Worm (Caenorhabditis elegans) whole organism, L4 larva: Measurements from ENCODE around the gene eff-1.

Experiments used
- D1046.2 ChIP-seq: fragments of 200-800 bp; sonication (Bioruptor generic); IDR thresholded peaks from 2 replicates; pipeline ENCODE4 v1.3.6; 2022; ENCODE audit warnings: missing genetic modification characterization, missing compliant biosample characterization
- F10B5.3 ChIP-seq: sonication (generic microtip); optimal IDR thresholded peaks from 2 replicates; lab custom pipeline; 2016; ENCODE audit warnings: mild to moderate bottlenecking, missing genetic modification characterization, missing compliant biosample characterization
- F26F4.8 ChIP-seq: fragments of 200-800 bp; sonication (Bioruptor generic); conservative IDR thresholded peaks from 2 replicates; pipeline ENCODE4 v1.3.6; 2022; ENCODE audit warnings: missing genetic modification characterization, missing compliant biosample characterization
- F44E2.7 ChIP-seq: fragments of 200-800 bp; sonication (Bioruptor generic); IDR thresholded peaks from 2 replicates; pipeline ENCODE4 v2.1.2; 2022; ENCODE audit warnings: missing genetic modification characterization, missing compliant biosample characterization
- R02D3.7 ChIP-seq: fragments of 150-350 bp; sonication (generic microtip); optimal IDR thresholded peaks from 3 replicates; lab custom pipeline; 2014; ENCODE audit warnings: missing biosample characterization, missing genetic modification characterization
- T20F7.1 ChIP-seq: fragments of 200-800 bp; sonication (Bioruptor generic); optimal IDR thresholded peaks from 2 replicates; lab custom pipeline; 2018; ENCODE audit warnings: mild to moderate bottlenecking, missing genetic modification characterization, missing compliant biosample characterization
- Y48G9A.11 ChIP-seq: fragments of 200-800 bp; sonication (Bioruptor generic); IDR thresholded peaks from 2 replicates; pipeline ENCODE4 v1.3.6; 2022; ENCODE audit warnings: missing genetic modification reagents, missing genetic modification characterization, missing compliant biosample characterization
- Y5F2A.4 ChIP-seq: fragments of 200-800 bp; sonication (Bioruptor generic); optimal IDR thresholded peaks from 2 replicates; lab custom pipeline; 2018; ENCODE audit warnings: mild to moderate bottlenecking, missing genetic modification characterization, missing compliant biosample characterization
- Y75B8A.6 ChIP-seq: fragments of 200-800 bp; sonication (Bioruptor generic); IDR thresholded peaks from 2 replicates; pipeline ENCODE4 v1.3.6; 2022; ENCODE audit warnings: missing genetic modification reagents, missing genetic modification characterization, missing compliant biosample characterization
- ZK546.5 ChIP-seq, 2 experiments: sonication (generic microtip); optimal IDR thresholded peaks; 2 replicates each; lab custom pipeline; 2017; ENCODE audit warnings: missing biosample characterization in 2 of 2, missing genetic modification characterization in 2 of 2
- aha-1 ChIP-seq: fragments of 150-350 bp; peaks from one replicate; lab custom pipeline; 2014; ENCODE audit warnings: missing biosample characterization, missing genetic modification characterization
- aly-2 ChIP-seq: sonication (generic microtip); optimal IDR thresholded peaks from 2 replicates; lab custom pipeline; 2018; ENCODE audit warnings: missing biosample characterization, missing genetic modification characterization
- arid-1 ChIP-seq: fragments of 200-800 bp; sonication (Bioruptor generic); conservative IDR thresholded peaks from 2 replicates; pipeline ENCODE4 v1.3.6; 2022; ENCODE audit warnings: missing genetic modification reagents, missing genetic modification characterization, missing compliant biosample characterization
- ceh-32 ChIP-seq: sonication (generic microtip); optimal IDR thresholded peaks from 2 replicates; lab custom pipeline; 2016; ENCODE audit warnings: mild to moderate bottlenecking, missing genetic modification characterization, missing compliant biosample characterization; ENCODE audit not compliant: poor library complexity
- ctbp-1 ChIP-seq: fragments of 200-800 bp; sonication (Bioruptor generic); IDR thresholded peaks from 2 replicates; pipeline ENCODE4 v1.3.6; 2022; ENCODE audit warnings: missing genetic modification reagents, missing genetic modification characterization, missing compliant biosample characterization
- dmd-6 ChIP-seq: fragments of 200-800 bp; sonication (Bioruptor generic); IDR thresholded peaks from 2 replicates; pipeline ENCODE4 v1.3.6; 2022; ENCODE audit warnings: missing genetic modification reagents, missing genetic modification characterization, missing compliant biosample characterization
- dmd-8 ChIP-seq: fragments of 200-800 bp; sonication (Bioruptor generic); IDR thresholded peaks from 2 replicates; pipeline ENCODE4 v1.3.6; 2022; ENCODE audit warnings: missing genetic modification characterization, missing compliant biosample characterization
- dmd-9 ChIP-seq: fragments of 200-800 bp; sonication (Bioruptor generic); IDR thresholded peaks from 2 replicates; pipeline ENCODE4 v1.3.6; 2022; ENCODE audit warnings: missing genetic modification reagents, missing genetic modification characterization, missing compliant biosample characterization
- dpl-1 ChIP-seq: fragments of 150-350 bp; optimal IDR thresholded peaks from 2 replicates; lab custom pipeline; 2014; ENCODE audit warnings: missing biosample characterization, missing genetic modification reagents, missing genetic modification characterization
- duxl-1 ChIP-seq: sonication (generic microtip); optimal IDR thresholded peaks from 2 replicates; lab custom pipeline; 2016; ENCODE audit warnings: mild to moderate bottlenecking, missing genetic modification characterization, moderate library complexity, missing compliant biosample characterization; ENCODE audit not compliant: poor library complexity
- dve-1 ChIP-seq: sonication (generic microtip); optimal IDR thresholded peaks from 2 replicates; lab custom pipeline; 2017; ENCODE audit warnings: antibody characterized with exemption, mild to moderate bottlenecking, missing genetic modification characterization, missing compliant biosample characterization; ENCODE audit not compliant: insufficient read depth
- egl-27 ChIP-seq: sonication (generic microtip); optimal IDR thresholded peaks from 3 replicates; lab custom pipeline; 2017; ENCODE audit warnings: missing biosample characterization, missing genetic modification reagents, missing genetic modification characterization
- gei-8 ChIP-seq: fragments of 200-800 bp; sonication (Bioruptor generic); optimal IDR thresholded peaks from 2 replicates; lab custom pipeline; 2018; ENCODE audit warnings: mild to moderate bottlenecking, missing genetic modification characterization, missing compliant biosample characterization
- hif-1 ChIP-seq, 2 experiments: sonication (generic microtip); optimal IDR thresholded peaks; 2 replicates each; lab custom pipeline; 2016 to 2017; ENCODE audit warnings: missing compliant biosample characterization in 2 of 2, missing genetic modification characterization in 2 of 2, missing genetic modification reagents in 2 of 2, missing genotype in 2 of 2, mild to moderate bottlenecking in 1 of 2
- hmg-1.1 ChIP-seq: fragments of 200-800 bp; sonication (Bioruptor generic); IDR thresholded peaks from 2 replicates; pipeline ENCODE4 v1.3.6; 2022; ENCODE audit warnings: missing genetic modification reagents, missing genetic modification characterization, missing compliant biosample characterization
- lin-38 ChIP-seq: fragments of 200-800 bp; sonication (Bioruptor generic); IDR thresholded peaks from 2 replicates; pipeline ENCODE4 v1.3.6; 2022; ENCODE audit warnings: missing genetic modification reagents, missing genetic modification characterization, missing compliant biosample characterization
- lsy-2 ChIP-seq, 2 experiments: fragments of 150-350 bp in 1 of 2; sonication (generic microtip) in 1 of 2; optimal IDR thresholded peaks; 2 replicates each; lab custom pipeline; 2014 to 2017; ENCODE audit warnings: missing biosample characterization in 2 of 2, missing genetic modification characterization in 2 of 2
- madf-5 ChIP-seq, 2 experiments: fragments of 200-800 bp; sonication (Bioruptor generic); IDR thresholded peaks; 2 replicates each; pipeline ENCODE4 v1.3.6; 2022; ENCODE audit warnings: missing compliant biosample characterization in 2 of 2, missing genetic modification characterization in 2 of 2
- mdl-1 ChIP-seq, 2 experiments: fragments of 150-350 bp in 1 of 2; sonication (generic microtip) in 1 of 2; optimal IDR thresholded peaks; 2 replicates each; lab custom pipeline; 2014 to 2017; ENCODE audit warnings: missing biosample characterization in 2 of 2, missing genetic modification characterization in 2 of 2
- nhr-10 ChIP-seq: fragments of 150-350 bp; optimal IDR thresholded peaks from 2 replicates; lab custom pipeline; 2014; ENCODE audit warnings: missing biosample characterization, missing genetic modification characterization
- nhr-111 ChIP-seq: fragments of 200-800 bp; sonication (Bioruptor generic); optimal IDR thresholded peaks from 2 replicates; lab custom pipeline; 2018; ENCODE audit warnings: mild to moderate bottlenecking, missing genetic modification characterization, missing compliant biosample characterization
- nhr-237 ChIP-seq: sonication (generic microtip); optimal IDR thresholded peaks from 2 replicates; lab custom pipeline; 2017; ENCODE audit warnings: missing biosample characterization, missing genetic modification characterization
- nhr-25 ChIP-seq: sonication (generic microtip); optimal IDR thresholded peaks from 2 replicates; lab custom pipeline; 2017; ENCODE audit warnings: missing genetic modification characterization, mild to moderate bottlenecking, missing compliant biosample characterization, antibody characterized with exemption, moderate library complexity, borderline replicate concordance; ENCODE audit not compliant: insufficient read depth
- nhr-48 ChIP-seq: sonication (generic microtip); optimal IDR thresholded peaks from 2 replicates; lab custom pipeline; 2016; ENCODE audit warnings: mild to moderate bottlenecking, missing genetic modification characterization, missing compliant biosample characterization
- nhr-6 ChIP-seq: fragments of 150-350 bp; optimal IDR thresholded peaks from 2 replicates; lab custom pipeline; 2014; ENCODE audit warnings: missing biosample characterization, missing genetic modification characterization
- nhr-76 ChIP-seq: fragments of 150-350 bp; optimal IDR thresholded peaks from 2 replicates; lab custom pipeline; 2014; ENCODE audit warnings: missing biosample characterization, missing genetic modification characterization
- pha-4 ChIP-seq, 2 experiments: fragments of 150-350 bp in 1 of 2; fragments of 200-800 bp in 1 of 2; sonication (Bioruptor generic) in 1 of 2; IDR thresholded peaks in 1 of 2; optimal IDR thresholded peaks in 1 of 2; 2 replicates each; pipeline versions ENCODE4 v1.3.6 to Lab custom; 2014 to 2022; ENCODE audit warnings: missing genetic modification characterization in 2 of 2, missing genetic modification reagents in 2 of 2, missing biosample characterization in 1 of 2, missing compliant biosample characterization in 1 of 2
- php-3 ChIP-seq: fragments of 200-800 bp; sonication (Bioruptor generic); IDR thresholded peaks from 2 replicates; pipeline ENCODE4 v1.3.6; 2022; ENCODE audit warnings: missing genetic modification reagents, missing genetic modification characterization, missing compliant biosample characterization
- pqm-1 ChIP-seq: sonication (generic microtip); optimal IDR thresholded peaks from 2 replicates; lab custom pipeline; 2017; ENCODE audit warnings: missing biosample characterization, missing genetic modification characterization
- rbr-2 ChIP-seq: sonication (generic microtip); optimal IDR thresholded peaks from 2 replicates; lab custom pipeline; 2016; ENCODE audit warnings: missing genotype, missing genetic modification characterization, missing compliant biosample characterization
- set-16 ChIP-seq: fragments of 200-800 bp; sonication (Bioruptor generic); IDR thresholded peaks from 2 replicates; pipeline ENCODE4 v1.3.6; 2022; ENCODE audit warnings: missing genetic modification reagents, missing genetic modification characterization, missing compliant biosample characterization
- spr-1 ChIP-seq: sonication (generic microtip); optimal IDR thresholded peaks from 2 replicates; lab custom pipeline; 2016; ENCODE audit warnings: mild to moderate bottlenecking, missing genetic modification characterization, missing compliant biosample characterization
- tag-97 ChIP-seq: fragments of 200-800 bp; sonication (Bioruptor generic); IDR thresholded peaks from 2 replicates; pipeline ENCODE4 v1.3.6; 2022; ENCODE audit warnings: missing genetic modification characterization, missing compliant biosample characterization
- tra-1 ChIP-seq: fragments of 200-800 bp; sonication (Bioruptor generic); IDR thresholded peaks from 2 replicates; pipeline ENCODE4 v1.3.6; 2022; ENCODE audit warnings: missing genetic modification reagents, missing genetic modification characterization, missing compliant biosample characterization
- unc-130 ChIP-seq: sonication (generic microtip); optimal IDR thresholded peaks from 2 replicates; lab custom pipeline; 2016; ENCODE audit warnings: missing genetic modification reagents, missing genetic modification characterization, missing compliant biosample characterization
- unc-62 ChIP-seq, 3 experiments: fragments of 150-350 bp in 1 of 3; sonication (generic microtip); optimal IDR thresholded peaks in 2 of 3; peaks in 1 of 3; 1 replicate in 1 of 3; 2 replicates in 2 of 3; lab custom pipeline; 2014 to 2017; ENCODE audit warnings: missing biosample characterization in 3 of 3, missing genetic modification characterization in 3 of 3, missing genetic modification reagents in 3 of 3, missing genotype in 1 of 3
- zfp-2 ChIP-seq: sonication (generic microtip); optimal IDR thresholded peaks from 2 replicates; lab custom pipeline; 2016; ENCODE audit warnings: mild to moderate bottlenecking, missing genetic modification characterization, missing compliant biosample characterization
- ztf-7 ChIP-seq: fragments of 150-350 bp; optimal IDR thresholded peaks from 2 replicates; lab custom pipeline; 2014; ENCODE audit warnings: missing biosample characterization, missing genetic modification characterization

The eff-1 gene

ce11 chrII:8328820-8329339 lies 17.6 kb upstream of the eff-1 start, which contains the start of gene hel-1 (continued):
- TF ChIP-seq nhr-10 (tag; lab: Kevin White, UChicago) (no peak), Y48G9A.11 (GFP tag; lab: Robert Waterston, UW) (no peak), nhr-25 (peak; percentile 30), hif-1 (tag; optimal IDR thresholded peaks at IDR 0.05; lab: Kevin White, UChicago) (peak in 1 of 2 experiments; percentile 65), ztf-7 (tag; lab: Kevin White, UChicago) (no peak), nhr-6 (tag; lab: Kevin White, UChicago) (peak; percentile 80), tag-97 (GFP tag; lab: Robert Waterston, UW) (no peak), F26F4.8 (no peak), Y75B8A.6 (no peak), dpl-1 (peak; percentile 91), gei-8 (GFP tag; lab: Kevin White, UChicago) (no peak), lsy-2 (tag; optimal IDR thresholded peaks at IDR 0.05; lab: Kevin White, UChicago) (peak; percentile 42 to 88), D1046.2 (GFP tag; lab: Robert Waterston, UW) (no peak), ZK546.5 (tag; optimal IDR thresholded peaks at IDR 0.05; lab: Kevin White, UChicago) (no peak), spr-1 (tag; lab: Kevin White, UChicago) (no peak), lin-38 (GFP tag; lab: Robert Waterston, UW) (no peak), rbr-2 (peak; percentile 63), mdl-1 (tag; optimal IDR thresholded peaks at IDR 0.05; lab: Kevin White, UChicago) (peak in 1 of 2 experiments; percentile 65), unc-130 (peak; percentile 60), aha-1 (peak; percentile 98), F44E2.7 (GFP tag; lab: Robert Waterston, UW) (no peak), pqm-1 (tag; lab: Kevin White, UChicago) (no peak), arid-1 (GFP tag; lab: Robert Waterston, UW) (no peak), dmd-9 (GFP tag; lab: Robert Waterston, UW) (no peak; the same call in 1 of the 2 replicates), ctbp-1 (GFP tag; lab: Robert Waterston, UW) (0 out of 2 replicates have a peak, but pooled peaks have one; percentile 39), set-16 (GFP tag; lab: Robert Waterston, UW) (no peak), hmg-1.1 (peak; percentile 69), nhr-48 (no peak), zfp-2 (tag; lab: Kevin White, UChicago) (peak; percentile 2), F10B5.3 (tag; lab: Kevin White, UChicago) (no peak), php-3 (no peak), tra-1 (GFP tag; lab: Robert Waterston, UW) (no peak), Y5F2A.4 (GFP tag; lab: Kevin White, UChicago) (no peak), dmd-6 (GFP tag; lab: Robert Waterston, UW) (peak; percentile 41; the same call in 1 of the 2 replicates), ceh-32 (tag; lab: Kevin White, UChicago) (no peak), R02D3.7 (tag; lab: Kevin White, UChicago) (no peak), madf-5 (GFP tag; IDR thresholded peaks at IDR 0.05; lab: Robert Waterston, UW) (no peak), dmd-8 (GFP tag; lab: Robert Waterston, UW) (no peak), pha-4 (GFP tag; IDR thresholded peaks at IDR 0.05; lab: Robert Waterston, UW) (no peak), pha-4 (tag; optimal IDR thresholded peaks at IDR 0.05; lab: Kevin White, UChicago) (no peak), unc-62 (GFP tag; optimal IDR thresholded peaks at IDR 0.05 in 1 of 2; lab: Kevin White, UChicago) (peak in 1 of 2 experiments; percentile 88), unc-62 (tag; optimal IDR thresholded peaks at IDR 0.05; lab: Kevin White, UChicago) (no peak), aly-2 (tag; lab: Kevin White, UChicago) (no peak), nhr-111 (GFP tag; lab: Kevin White, UChicago) (no peak), nhr-237 (tag; lab: Kevin White, UChicago) (no peak), nhr-76 (tag; lab: Kevin White, UChicago) (no peak), egl-27 (tag; lab: Kevin White, UChicago) (no peak), T20F7.1 (GFP tag; lab: Kevin White, UChicago) (peak; percentile 63), duxl-1 (tag; lab: Kevin White, UChicago) (no peak), dve-1 (tag; lab: Kevin White, UChicago) (peak; percentile 68)
